Fruit fly (Drosophila melanogaster): ENCODE results near the gene foi.

The foi gene

DNA sequence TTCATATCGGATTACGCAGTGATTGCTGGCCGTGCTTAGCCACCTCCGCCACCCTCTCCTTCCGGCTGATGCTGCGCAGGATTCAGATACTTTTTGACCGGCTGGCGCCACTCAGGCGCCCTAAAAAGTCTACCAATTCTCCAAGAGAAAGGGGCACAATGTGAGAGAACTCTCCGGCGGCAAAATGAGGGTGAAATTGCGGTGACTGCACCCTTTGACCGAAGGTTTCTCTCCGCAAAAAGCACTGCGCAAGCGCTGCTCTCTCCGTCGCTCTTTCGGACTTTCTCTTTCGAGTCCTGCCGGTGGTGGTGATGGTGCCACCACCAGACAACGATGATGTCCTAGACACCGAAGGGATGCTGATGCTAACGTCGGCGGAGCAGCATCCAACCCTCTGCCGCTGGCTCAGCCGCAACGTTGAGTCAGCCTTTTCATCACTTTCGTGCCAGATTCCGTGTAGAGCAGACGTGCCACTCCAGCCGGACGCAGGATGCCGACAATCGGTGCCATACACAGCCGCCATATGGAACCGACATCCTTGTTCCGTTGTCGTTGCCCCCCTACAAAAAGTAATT, 34.8 kb downstream of the foi start:
- no peak for TF ChIP-seq noc (tag; optimal IDR thresholded peaks at IDR 0.05)

- TF ChIP-seq noc (tag; optimal IDR thresholded peaks at IDR 0.05), result no peak
Measured at dm6 chr3L:8560637-8561036, 35.6 kb downstream of the foi start.

- no peak for TF ChIP-seq noc (tag; optimal IDR thresholded peaks at IDR 0.05)
Measured at dm6 chr3L:8575844-8576842, 51.1 kb downstream of the foi start, which contains the start of the genes CG6638 and CG43078. Gene CG6638 (minus strand): TSS chr3L:8576078. Gene CG43078 (plus strand): TSS chr3L:8576808.

- no peak for TF ChIP-seq noc (tag; optimal IDR thresholded peaks at IDR 0.05)
Measured at dm6 chr3L:8578470-8578869, 53.4 kb downstream of the foi start.

DNA sequence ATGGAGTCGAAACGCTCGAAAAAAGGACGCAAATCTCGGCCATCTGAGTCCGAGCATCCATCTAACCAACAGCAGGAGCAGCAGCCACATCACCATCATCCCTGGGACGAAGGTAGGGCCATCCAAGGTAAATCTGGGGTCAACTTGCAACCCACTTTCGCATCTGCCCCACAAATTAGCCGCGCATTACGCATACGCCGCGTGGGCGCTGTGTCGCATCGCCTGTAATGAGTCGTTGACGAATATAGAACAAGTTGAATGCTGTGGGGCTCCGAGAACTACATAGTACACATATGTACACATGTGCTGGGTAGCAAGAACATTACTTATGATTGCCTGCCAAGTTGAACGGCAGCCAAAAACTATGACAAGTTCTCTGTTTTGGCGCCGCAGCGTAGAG, 54.5 kb downstream of the foi start:
- no peak for TF ChIP-seq noc (tag; optimal IDR thresholded peaks at IDR 0.05)

DNA sequence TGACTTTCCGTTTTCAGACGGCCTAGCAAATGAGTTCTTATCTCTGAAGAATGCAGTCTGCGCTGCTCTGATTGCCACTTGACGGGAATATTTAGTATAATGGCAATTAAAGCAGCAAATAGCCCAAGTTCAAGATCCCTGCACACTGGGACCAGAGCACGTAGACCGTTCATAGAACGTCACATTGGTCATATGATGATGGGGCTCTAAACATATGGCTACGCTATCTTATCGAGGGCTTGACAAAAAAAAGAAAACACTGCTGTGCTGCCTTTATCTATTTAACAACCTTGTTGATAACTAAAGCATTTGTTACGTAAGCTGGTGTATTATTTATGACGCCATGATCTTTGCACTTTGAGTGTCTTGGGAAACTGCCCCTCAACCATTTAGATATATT, 55.7 kb downstream of the foi start:
- TF ChIP-seq noc (tag; optimal IDR thresholded peaks at IDR 0.05), result peak; percentile 37

DNA sequence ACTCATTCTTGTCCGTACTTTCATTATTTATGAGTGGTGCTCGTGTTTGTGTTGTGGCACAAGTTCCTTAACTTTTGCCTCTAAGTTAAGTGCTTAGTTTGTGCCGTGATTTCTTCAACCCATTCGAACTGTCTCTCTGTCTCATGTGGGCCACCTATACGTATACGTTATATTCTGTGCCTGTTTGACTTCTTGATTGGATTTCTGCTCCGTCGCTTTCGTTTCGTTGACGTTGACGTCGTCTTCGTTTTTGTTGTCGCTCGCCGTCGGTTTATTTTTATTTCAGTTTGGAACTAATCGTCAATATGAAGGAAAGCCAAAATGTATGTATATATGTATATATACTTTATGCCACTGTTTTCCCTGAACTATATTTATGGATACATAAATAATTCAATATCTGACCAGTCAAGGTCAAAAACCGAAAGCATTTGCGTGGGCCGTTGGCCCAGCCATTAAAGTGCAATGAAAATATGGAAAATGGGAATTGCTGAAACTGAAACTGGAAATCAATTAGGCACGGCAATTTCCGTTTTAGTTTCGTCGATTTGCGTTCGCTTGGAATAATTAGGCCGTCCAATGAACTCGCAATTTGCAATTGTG, 57.2 kb downstream of the foi start:
- TF ChIP-seq noc (tag; optimal IDR thresholded peaks at IDR 0.05), result no peak

DNA sequence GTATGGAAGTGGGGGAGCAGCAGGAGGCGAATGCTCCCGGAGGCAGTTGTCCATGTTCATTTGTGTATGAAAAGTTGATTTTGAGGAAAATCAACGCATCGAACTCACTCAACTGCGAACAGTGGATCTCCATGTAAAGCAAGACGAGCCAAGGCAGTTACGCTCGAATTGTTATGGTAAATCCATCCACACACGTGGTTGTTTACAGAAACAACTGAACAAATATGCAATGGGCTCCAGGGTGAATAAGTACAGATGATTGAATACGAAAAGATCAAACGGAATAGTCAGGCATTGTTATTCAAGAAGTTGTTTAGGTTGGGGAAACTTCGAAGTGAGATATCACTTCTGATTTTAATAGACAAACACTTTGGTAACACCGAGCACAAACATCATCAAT, 59.0 kb downstream of the foi start:
- TF ChIP-seq noc (tag; optimal IDR thresholded peaks at IDR 0.05), result no peak
